Worm (Caenorhabditis elegans): ENCODE data around the gene M03A8.3.

ce11 chrX:6850412-6850811, 50.6 kb downstream of the M03A8.3 start:
- TF ChIP-seq T07F8.4 (tag; optimal IDR thresholded peaks at IDR 0.05) (no peak), him-1 (tag; optimal IDR thresholded peaks at IDR 0.05) (no peak), sptf-2 (GFP tag; optimal IDR thresholded peaks at IDR 0.05) (no peak), pha-4 (tag; optimal IDR thresholded peaks at IDR 0.05) (no peak), D2030.7 (GFP tag; IDR thresholded peaks at IDR 0.05) (no peak), hrde-1 (tag; optimal IDR thresholded peaks at IDR 0.05; ENCODE audit: borderline replicate concordance) (no peak), bed-2 (GFP tag; IDR thresholded peaks at IDR 0.05) (no peak), dpl-1 (GFP tag; optimal IDR thresholded peaks at IDR 0.05) (no peak), lsl-1 (GFP tag; optimal IDR thresholded peaks at IDR 0.05) (no peak)
